Worm (Caenorhabditis elegans) whole organism, mixed stage, embryonic: ENCODE measurements around the gene C03B8.3.

ENCODE experiments used
- M03D4.4 ChIP-seq: sonication (generic microtip); optimal IDR thresholded peaks from 2 replicates; lab custom pipeline; 2017; ENCODE audit warnings: mild to moderate bottlenecking, missing genetic modification characterization, missing compliant biosample characterization
- bed-3 ChIP-seq: fragments of 200-800 bp; sonication (Bioruptor generic); optimal IDR thresholded peaks from 3 replicates; lab custom pipeline; 2018; ENCODE audit warnings: mild to moderate bottlenecking, missing genetic modification characterization, moderate library complexity, missing compliant biosample characterization
- blmp-1 ChIP-seq: fragments of 150-350 bp; optimal IDR thresholded peaks from 2 replicates; lab custom pipeline; 2014; ENCODE audit warnings: missing biosample characterization, missing genetic modification characterization
- ceh-39 ChIP-seq: fragments of 150-350 bp; optimal IDR thresholded peaks from 2 replicates; lab custom pipeline; 2014; ENCODE audit warnings: missing biosample characterization, missing genetic modification characterization
- ceh-43 ChIP-seq: fragments of 200-800 bp; sonication (Bioruptor generic); optimal IDR thresholded peaks from 2 replicates; lab custom pipeline; 2018; ENCODE audit warnings: mild to moderate bottlenecking, missing genetic modification characterization, moderate library complexity, missing compliant biosample characterization
- ceh-83 ChIP-seq: fragments of 200-800 bp; sonication (Bioruptor generic); optimal IDR thresholded peaks from 2 replicates; lab custom pipeline; 2018; ENCODE audit warnings: mild to moderate bottlenecking, missing genetic modification characterization, missing compliant biosample characterization
- cnd-1 ChIP-seq: fragments of 200-800 bp; sonication (Bioruptor generic); optimal IDR thresholded peaks from 2 replicates; lab custom pipeline; 2018; ENCODE audit warnings: mild to moderate bottlenecking, missing genetic modification characterization, missing compliant biosample characterization
- drap-1 ChIP-seq: fragments of 200-800 bp; sonication (Bioruptor generic); optimal IDR thresholded peaks from 3 replicates; lab custom pipeline; 2018; ENCODE audit warnings: mild to moderate bottlenecking, missing genetic modification characterization, missing compliant biosample characterization
- elt-1 ChIP-seq: sonication (generic microtip); optimal IDR thresholded peaks from 2 replicates; lab custom pipeline; 2017; ENCODE audit warnings: missing genetic modification characterization, mild to moderate bottlenecking, missing compliant biosample characterization, antibody characterized with exemption, moderate library complexity, borderline replicate concordance; ENCODE audit not compliant: insufficient read depth
- elt-3 ChIP-seq: fragments of 150-350 bp; optimal IDR thresholded peaks from 2 replicates; lab custom pipeline; 2014; ENCODE audit warnings: missing biosample characterization, missing genetic modification characterization
- flh-1 ChIP-seq: fragments of 200-800 bp; sonication (Bioruptor generic); optimal IDR thresholded peaks from 2 replicates; lab custom pipeline; 2018; ENCODE audit warnings: mild to moderate bottlenecking, missing genetic modification characterization, moderate library complexity, missing compliant biosample characterization
- ham-2 ChIP-seq: fragments of 200-800 bp; sonication (Bioruptor generic); optimal IDR thresholded peaks from 2 replicates; lab custom pipeline; 2018; ENCODE audit warnings: mild to moderate bottlenecking, missing genetic modification characterization, missing compliant biosample characterization
- hlh-1 ChIP-seq: fragments of 150-350 bp; optimal IDR thresholded peaks from 2 replicates; lab custom pipeline; 2014; ENCODE audit warnings: missing biosample characterization, missing genetic modification reagents, missing genetic modification characterization
- lin-13 ChIP-seq: fragments of 150-350 bp; optimal IDR thresholded peaks from 2 replicates; lab custom pipeline; 2014; ENCODE audit warnings: missing biosample characterization, missing genetic modification characterization
- lin-32 ChIP-seq: fragments of 200-800 bp; sonication (Bioruptor generic); optimal IDR thresholded peaks from 2 replicates; lab custom pipeline; 2018; ENCODE audit warnings: mild to moderate bottlenecking, missing genetic modification characterization, missing compliant biosample characterization
- lsy-2 ChIP-seq: fragments of 150-350 bp; optimal IDR thresholded peaks from 2 replicates; lab custom pipeline; 2014; ENCODE audit warnings: missing biosample characterization, missing genetic modification characterization
- mab-5 ChIP-seq: fragments of 150-350 bp; optimal IDR thresholded peaks from 2 replicates; lab custom pipeline; 2014; ENCODE audit warnings: missing biosample characterization, missing genetic modification characterization
- mep-1 ChIP-seq: fragments of 150-350 bp; optimal IDR thresholded peaks from 2 replicates; lab custom pipeline; 2017; ENCODE audit warnings: missing biosample characterization, missing genetic modification reagents, missing genetic modification characterization, inconsistent platforms
- mls-2 ChIP-seq: sonication (generic microtip); optimal IDR thresholded peaks from 2 replicates; lab custom pipeline; 2016; ENCODE audit warnings: mild to moderate bottlenecking, missing genetic modification characterization, moderate library complexity, missing compliant biosample characterization
- nhr-12 ChIP-seq: fragments of 150-350 bp; optimal IDR thresholded peaks from 2 replicates; lab custom pipeline; 2014; ENCODE audit warnings: missing biosample characterization, missing genetic modification characterization
- nhr-2 ChIP-seq: fragments of 150-350 bp; optimal IDR thresholded peaks from 2 replicates; lab custom pipeline; 2014; ENCODE audit warnings: missing biosample characterization, missing genetic modification characterization
- nhr-237 ChIP-seq: fragments of 150-350 bp; optimal IDR thresholded peaks from 2 replicates; lab custom pipeline; 2014; ENCODE audit warnings: missing biosample characterization, missing genetic modification characterization
- nhr-76 ChIP-seq: sonication (generic microtip); optimal IDR thresholded peaks from 2 replicates; lab custom pipeline; 2017; ENCODE audit warnings: missing biosample characterization, missing genetic modification characterization
- pha-4 ChIP-seq: fragments of 150-350 bp; optimal IDR thresholded peaks from 2 replicates; lab custom pipeline; 2018; ENCODE audit warnings: missing biosample characterization, missing genetic modification reagents, missing genetic modification characterization
- sem-2 ChIP-seq: fragments of 200-800 bp; sonication (Bioruptor generic); optimal IDR thresholded peaks from 2 replicates; lab custom pipeline; 2018; ENCODE audit warnings: mild to moderate bottlenecking, missing genetic modification characterization, missing compliant biosample characterization
- snpc-4 ChIP-seq: fragments of 150-350 bp; optimal IDR thresholded peaks from 2 replicates; lab custom pipeline; 2014; ENCODE audit warnings: missing biosample characterization, missing genetic modification characterization
- sptf-1 ChIP-seq: sonication (generic microtip); optimal IDR thresholded peaks from 2 replicates; lab custom pipeline; 2017; ENCODE audit warnings: mild to moderate bottlenecking, missing genetic modification characterization, moderate library complexity, missing compliant biosample characterization
- tbx-8 ChIP-seq: fragments of 200-800 bp; sonication (Bioruptor generic); optimal IDR thresholded peaks from 2 replicates; lab custom pipeline; 2018; ENCODE audit warnings: mild to moderate bottlenecking, missing genetic modification characterization, moderate library complexity, missing compliant biosample characterization
- unc-120 ChIP-seq: sonication (generic microtip); optimal IDR thresholded peaks from 2 replicates; lab custom pipeline; 2017; ENCODE audit warnings: missing genetic modification characterization, missing compliant biosample characterization; ENCODE audit not compliant: poor library complexity, severe bottlenecking
- unc-39 ChIP-seq: fragments of 150-350 bp; optimal IDR thresholded peaks from 2 replicates; lab custom pipeline; 2014; ENCODE audit warnings: missing biosample characterization, missing genetic modification characterization
- unc-62 ChIP-seq: fragments of 150-350 bp; optimal IDR thresholded peaks from 2 replicates; lab custom pipeline; 2014; ENCODE audit warnings: missing biosample characterization, missing genetic modification reagents, missing genetic modification characterization

C03B8.3 gene

DNA sequence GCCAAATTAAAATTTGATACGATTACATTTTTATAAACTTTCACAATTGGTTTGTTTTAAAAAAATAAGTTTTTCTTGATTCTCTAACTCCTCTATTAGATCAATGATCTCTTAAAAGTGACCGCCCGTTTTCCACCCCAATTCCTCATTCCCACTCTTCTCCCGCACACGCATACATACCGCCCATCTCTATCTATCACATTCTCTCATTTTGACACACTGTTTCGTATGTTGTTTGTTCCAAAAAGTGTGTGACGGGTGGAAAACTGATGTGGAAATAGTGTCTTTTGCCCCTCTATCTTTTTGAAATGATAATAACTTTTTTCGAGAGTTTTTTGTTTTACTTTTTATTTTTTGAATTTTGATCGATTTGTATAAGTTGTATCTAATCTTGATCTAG is 6.2 kb downstream of the C03B8.3 start:
- TF ChIP-seq nhr-237 (tag; lab: Kevin White, UChicago) (peak; percentile 24), unc-62 (GFP tag; lab: Kevin White, UChicago) (peak; percentile 47), mep-1 (tag; lab: Kevin White, UChicago) (peak; percentile 25), lsy-2 (tag; lab: Kevin White, UChicago) (peak; percentile 4), sptf-1 (tag; lab: Kevin White, UChicago) (no peak)
- TF ChIP-seq, all 35 proteins: peak for 4

DNA sequence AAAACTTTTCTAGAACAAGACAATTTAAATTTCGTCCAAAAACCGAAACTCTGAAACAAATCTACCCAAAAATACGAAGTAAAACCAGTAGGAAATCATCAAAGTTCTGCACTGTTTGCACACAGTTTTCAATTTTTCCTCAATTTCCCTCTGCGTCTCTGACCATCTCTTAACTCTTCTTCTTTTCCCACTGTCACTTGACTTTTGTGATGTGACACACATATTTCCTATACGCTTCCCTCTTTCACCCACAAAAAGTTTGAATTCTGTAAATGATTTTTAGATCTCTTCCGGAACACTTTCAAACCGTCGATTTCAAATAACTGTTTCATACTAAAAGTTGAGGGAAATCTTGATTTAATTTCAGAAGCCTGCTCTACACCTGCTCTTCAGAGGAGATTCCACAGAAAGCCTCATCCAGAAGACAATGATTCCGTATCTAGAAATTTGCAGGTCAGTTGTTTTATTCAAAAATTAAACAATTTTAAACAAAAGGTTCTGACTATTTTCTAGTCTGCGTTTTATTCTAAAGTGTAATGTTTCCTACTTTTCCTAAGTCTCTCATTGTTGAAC is 7.3 kb downstream of the C03B8.3 start, which contains the start of gene ncl-1:
TSS of gene ncl-1 (plus strand) at position 366 of the 573 bp plus-strand sequence.
- TF ChIP-seq cnd-1 (no peak), nhr-12 (no peak), mep-1 (tag; lab: Kevin White, UChicago) (no peak), snpc-4 (tag; lab: Kevin White, UChicago) (no peak), lin-32 (GFP tag; lab: Kevin White, UChicago) (no peak), unc-120 (no peak), mls-2 (tag; lab: Kevin White, UChicago) (no peak), drap-1 (GFP tag; lab: Kevin White, UChicago) (no peak), tbx-8 (GFP tag; lab: Kevin White, UChicago) (no peak), nhr-76 (tag; lab: Kevin White, UChicago) (no peak), M03D4.4 (tag; lab: Kevin White, UChicago) (no peak), unc-62 (GFP tag; lab: Kevin White, UChicago) (no peak), hlh-1 (tag; lab: Kevin White, UChicago) (no peak), ceh-43 (GFP tag; lab: Kevin White, UChicago) (no peak), ham-2 (GFP tag; lab: Kevin White, UChicago) (no peak), sem-2 (GFP tag; lab: Kevin White, UChicago) (no peak), elt-1 (no peak), blmp-1 (tag; lab: Kevin White, UChicago) (no peak), unc-39 (tag; lab: Kevin White, UChicago) (no peak)
- TF ChIP-seq, all 35 proteins: peak for 0

DNA sequence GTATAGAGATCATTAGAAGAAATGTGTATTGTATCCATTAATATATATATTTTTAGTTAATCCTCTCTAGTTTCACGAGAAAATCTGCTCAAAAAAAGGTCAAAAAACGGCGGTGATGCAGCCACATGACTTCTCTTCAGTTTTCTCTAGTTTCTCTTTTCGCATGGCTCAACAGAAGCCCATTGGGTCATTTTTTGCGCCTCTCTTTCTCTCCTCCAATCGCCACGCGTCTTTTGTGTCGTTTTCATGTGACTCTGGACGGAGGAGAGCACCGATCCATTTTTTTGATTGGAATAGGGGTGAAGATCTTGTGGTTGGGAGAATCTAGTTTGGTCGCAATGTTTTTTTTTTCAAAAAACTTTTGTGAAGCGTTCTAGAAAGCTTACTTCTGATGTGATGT is 8.8 kb downstream of the C03B8.3 start:
- no peak for TF ChIP-seq mab-5 (tag; lab: Kevin White, UChicago)
- no peak for TF ChIP-seq bed-3 (GFP tag; lab: Kevin White, UChicago)
- no peak for TF ChIP-seq elt-1
- no peak for TF ChIP-seq mls-2 (tag; lab: Kevin White, UChicago)
- TF ChIP-seq sem-2 (GFP tag; lab: Kevin White, UChicago), result no peak
- TF ChIP-seq flh-1, result no peak
- no peak for TF ChIP-seq lin-32 (GFP tag; lab: Kevin White, UChicago)
- TF ChIP-seq nhr-12, result no peak
- TF ChIP-seq nhr-237 (tag; lab: Kevin White, UChicago), result no peak
- TF ChIP-seq, all 35 proteins: peak for 0

DNA sequence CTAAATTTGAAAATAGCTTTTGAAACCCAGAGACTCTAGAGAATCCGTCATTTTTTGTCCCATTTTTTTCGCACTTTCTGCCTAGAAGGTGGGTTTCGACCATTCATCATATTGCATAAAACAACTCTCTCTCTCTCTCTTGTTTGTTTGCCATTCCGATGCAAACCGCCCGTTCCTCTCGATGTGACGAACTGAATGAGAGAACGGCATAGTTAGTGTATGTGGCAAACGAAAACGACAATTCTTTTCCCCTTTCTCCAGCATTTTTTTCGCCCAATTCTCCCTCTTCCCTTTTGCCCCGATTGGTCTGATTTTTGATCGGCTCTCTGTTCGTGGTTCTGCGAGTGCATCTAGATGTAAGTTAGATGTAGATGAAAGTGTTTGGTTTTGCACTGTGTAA is 9.4 kb downstream of the C03B8.3 start:
- TF ChIP-seq elt-1 (no peak), unc-62 (GFP tag; lab: Kevin White, UChicago) (no peak), mep-1 (tag; lab: Kevin White, UChicago) (no peak), tbx-8 (GFP tag; lab: Kevin White, UChicago) (no peak), M03D4.4 (tag; lab: Kevin White, UChicago) (no peak), lsy-2 (tag; lab: Kevin White, UChicago) (no peak), mab-5 (tag; lab: Kevin White, UChicago) (no peak), pha-4 (no peak), unc-39 (tag; lab: Kevin White, UChicago) (no peak), lin-13 (tag; lab: Kevin White, UChicago) (no peak), ceh-39 (tag; lab: Kevin White, UChicago) (no peak), sptf-1 (tag; lab: Kevin White, UChicago) (no peak), nhr-12 (no peak), ceh-83 (GFP tag; lab: Kevin White, UChicago) (no peak), flh-1 (no peak)
- TF ChIP-seq, all 35 proteins: peak for 0

DNA sequence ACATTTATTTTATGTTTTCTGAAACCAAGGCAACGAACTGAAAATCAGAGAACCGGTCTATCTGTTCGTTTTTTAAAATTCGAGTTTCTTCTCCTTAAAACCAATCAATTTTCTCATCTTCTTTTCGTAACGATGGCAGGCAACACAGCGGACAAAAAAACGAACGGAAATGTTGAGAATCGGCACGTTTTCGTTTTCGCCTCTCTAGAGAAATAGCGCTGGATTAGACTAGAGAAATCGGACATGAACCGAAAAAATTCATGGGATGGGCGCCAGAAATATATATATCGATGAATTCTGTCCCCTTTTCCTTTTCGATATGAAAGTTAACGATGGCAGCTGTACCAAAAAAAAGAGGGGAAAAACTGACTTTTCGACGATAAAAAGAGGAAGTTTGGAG is 10.3 kb downstream of the C03B8.3 start:
- TF ChIP-seq bed-3 (GFP tag; lab: Kevin White, UChicago) (no peak), nhr-237 (tag; lab: Kevin White, UChicago) (no peak), sem-2 (GFP tag; lab: Kevin White, UChicago) (no peak), drap-1 (GFP tag; lab: Kevin White, UChicago) (no peak), snpc-4 (tag; lab: Kevin White, UChicago) (no peak), unc-62 (GFP tag; lab: Kevin White, UChicago) (no peak), ham-2 (GFP tag; lab: Kevin White, UChicago) (no peak), pha-4 (no peak), elt-1 (no peak), nhr-2 (no peak), cnd-1 (no peak), elt-3 (tag; lab: Kevin White, UChicago) (no peak), lin-32 (GFP tag; lab: Kevin White, UChicago) (no peak)
